Worm (Caenorhabditis elegans) whole organism, early embryonic: ENCODE measurements around the gene nhr-254.

ENCODE experiments used
- aly-1 ChIP-seq: sonication (generic microtip); optimal IDR thresholded peaks from 2 replicates; lab custom pipeline; 2016; ENCODE audit warnings: missing genetic modification characterization, missing compliant biosample characterization
- ama-1 ChIP-seq: fragments of 150-350 bp; optimal IDR thresholded peaks from 2 replicates; lab custom pipeline; 2014
- flt-1 ChIP-seq: fragments of 200-800 bp; sonication (Bioruptor generic); IDR thresholded peaks from 2 replicates; pipeline ENCODE4 v1.3.6; 2022; ENCODE audit warnings: missing genetic modification characterization, missing compliant biosample characterization
- pes-1 ChIP-seq: fragments of 200-800 bp; sonication (Bioruptor generic); IDR thresholded peaks from 2 replicates; pipeline ENCODE4 v1.3.6; 2022; ENCODE audit warnings: missing genetic modification reagents, missing genetic modification characterization, missing compliant biosample characterization
- scrt-1 ChIP-seq: fragments of 200-800 bp; sonication (Bioruptor generic); IDR thresholded peaks from 2 replicates; pipeline ENCODE4 v1.3.6; 2022; ENCODE audit warnings: missing genetic modification characterization, missing compliant biosample characterization

DNA sequence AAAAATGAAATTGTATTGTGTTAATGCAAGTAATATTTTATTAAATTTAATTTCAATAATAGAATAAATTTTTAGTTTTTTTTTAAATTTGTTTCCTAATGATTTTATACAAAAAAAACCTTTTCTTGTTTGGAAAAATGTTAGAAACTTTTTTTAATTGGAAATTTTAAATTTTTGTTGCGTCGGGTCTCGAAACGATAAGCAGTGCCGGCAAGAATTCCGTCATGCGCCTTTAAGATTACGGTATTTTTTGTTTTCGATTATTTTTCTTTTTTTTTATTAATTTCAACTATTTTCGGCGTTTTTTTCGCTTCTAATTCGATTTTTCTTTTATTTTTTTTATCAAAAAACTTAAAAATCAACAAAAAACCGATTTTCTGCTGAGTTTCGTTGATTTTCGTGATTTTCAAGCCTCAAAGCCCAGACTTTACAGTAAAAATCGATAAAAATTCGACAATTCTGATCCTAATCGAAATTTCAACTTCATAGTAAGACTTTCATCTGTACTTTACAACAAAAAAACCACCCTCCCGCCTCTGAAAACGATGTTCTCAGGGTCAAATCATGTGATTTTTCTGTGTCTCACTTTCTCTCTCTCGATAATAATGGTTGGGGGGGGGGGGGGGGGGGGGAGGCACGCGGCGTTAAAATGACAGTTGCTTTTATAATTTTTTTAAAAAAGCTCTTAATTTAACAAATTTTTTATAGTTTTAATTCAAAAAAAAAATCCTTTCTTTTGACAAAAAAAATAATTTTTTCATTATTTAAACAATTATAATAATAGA, 44.7 kb upstream of the nhr-254 start:
- TF ChIP-seq flt-1 (GFP tag; lab: Robert Waterston, UW) (no peak), pes-1 (GFP tag; lab: Robert Waterston, UW) (no peak), aly-1 (tag; lab: Kevin White, UChicago) (no peak), scrt-1 (GFP tag; lab: Robert Waterston, UW) (no peak), ama-1 (no peak)
